Worm (Caenorhabditis elegans): ENCODE results near the gene srx-104.

The srx-104 gene

ce11 chrII:3699591-3699990, at the start of gene srx-104:
srx-104 (minus strand) TSS chrII:3699691.
- TF ChIP-seq nhr-11 (tag; optimal IDR thresholded peaks at IDR 0.05) (no peak), pax-3 (tag; optimal IDR thresholded peaks at IDR 0.05) (no peak), hlh-17 (GFP tag; optimal IDR thresholded peaks at IDR 0.05; ENCODE audit: borderline replicate concordance) (no peak), nhr-237 (tag; optimal IDR thresholded peaks at IDR 0.05) (no peak), unc-130 (tag; optimal IDR thresholded peaks at IDR 0.05) (no peak), elt-2 (tag; optimal IDR thresholded peaks at IDR 0.05) (no peak), ceh-8 (GFP tag; optimal IDR thresholded peaks at IDR 0.05) (no peak), egl-27 (tag; optimal IDR thresholded peaks at IDR 0.05) (no peak), unc-86 (tag; optimal IDR thresholded peaks at IDR 0.05) (no peak)

ce11 chrII:3748719-3749118, 49.2 kb upstream of the srx-104 start, which contains the start of gene fbxb-90:
fbxb-90 (minus strand) TSS chrII:3748819.
- TF ChIP-seq F16B12.6 (tag; optimal IDR thresholded peaks at IDR 0.05): no peak
- no peak for TF ChIP-seq ztf-11 (tag; optimal IDR thresholded peaks at IDR 0.05)
- TF ChIP-seq snpc-4 (tag; optimal IDR thresholded peaks at IDR 0.05): no peak
- TF ChIP-seq fos-1 (tag; optimal IDR thresholded peaks at IDR 0.05): no peak
- TF ChIP-seq elt-3 (tag; optimal IDR thresholded peaks at IDR 0.05): no peak
- no peak for TF ChIP-seq lin-39 (tag; optimal IDR thresholded peaks at IDR 0.05)
- no peak for TF ChIP-seq unc-62 (GFP tag; optimal IDR thresholded peaks at IDR 0.05)
- TF ChIP-seq C16A3.4 (tag; optimal IDR thresholded peaks at IDR 0.05): no peak
- TF ChIP-seq hlh-4 (tag; optimal IDR thresholded peaks at IDR 0.05): no peak
- no peak for TF ChIP-seq nhr-20 (tag; optimal IDR thresholded peaks at IDR 0.05)
- TF ChIP-seq ceh-88 (GFP tag; IDR thresholded peaks at IDR 0.05): no peak
- no peak for TF ChIP-seq xbp-1 (tag; optimal IDR thresholded peaks at IDR 0.05)
- no peak for TF ChIP-seq nhr-71 (tag; optimal IDR thresholded peaks at IDR 0.05)
- no peak for TF ChIP-seq fkh-4 (tag; optimal IDR thresholded peaks at IDR 0.05; ENCODE audit: borderline replicate concordance)

ce11 chrII:3747405-3747804, 47.9 kb upstream of the srx-104 start, which contains the start of gene fbxb-92:
fbxb-92 (minus strand) TSS chrII:3747505.
- TF ChIP-seq skn-1 (tag; optimal IDR thresholded peaks at IDR 0.05) (no peak), blmp-1 (tag; optimal IDR thresholded peaks at IDR 0.05) (no peak), nhr-12 (tag; optimal IDR thresholded peaks at IDR 0.05) (no peak), dsc-1 (tag; optimal IDR thresholded peaks at IDR 0.05) (no peak), mef-2 (tag; optimal IDR thresholded peaks at IDR 0.05) (no peak), isw-1 (GFP tag; IDR thresholded peaks at IDR 0.05) (no peak), elt-2 (tag; optimal IDR thresholded peaks at IDR 0.05) (no peak), lir-3 (tag; optimal IDR thresholded peaks at IDR 0.05; ENCODE audit: poor library complexity) (no peak), unc-98 (GFP tag; IDR thresholded peaks at IDR 0.05) (no peak), ama-1 (optimal IDR thresholded peaks at IDR 0.05) (no peak), snpc-4 (tag; optimal IDR thresholded peaks at IDR 0.05) (no peak), ets-5 (GFP tag; IDR thresholded peaks at IDR 0.05) (no peak), unc-86 (tag; optimal IDR thresholded peaks at IDR 0.05) (no peak), dpl-1 (GFP tag; optimal IDR thresholded peaks at IDR 0.05) (no peak), fos-1 (tag; optimal IDR thresholded peaks at IDR 0.05) (no peak), nhr-90 (tag; optimal IDR thresholded peaks at IDR 0.05; ENCODE audit: poor library complexity) (no peak), zip-4 (GFP tag; optimal IDR thresholded peaks at IDR 0.05) (no peak), unc-62 (GFP tag; optimal IDR thresholded peaks at IDR 0.05) (no peak), aha-1 (tag; optimal IDR thresholded peaks at IDR 0.05) (no peak), ces-1 (GFP tag; optimal IDR thresholded peaks at IDR 0.05) (no peak)

- peak; percentile 75 for TF ChIP-seq lin-14 (GFP tag; optimal IDR thresholded peaks at IDR 0.05)
- peak in 1 of 2 experiments; percentile 39 for TF ChIP-seq lin-35 (GFP tag; optimal IDR thresholded peaks at IDR 0.05)
- TF ChIP-seq ztf-11 (tag; optimal IDR thresholded peaks at IDR 0.05): no peak
- no peak for TF ChIP-seq Y116A8C.19 (tag; optimal IDR thresholded peaks at IDR 0.05; ENCODE audit: borderline replicate concordance)
- no peak for TF ChIP-seq efl-1 (optimal IDR thresholded peaks at IDR 0.05)
- peak in 1 of 2 experiments; percentile 4 for TF ChIP-seq efl-1 (GFP tag; optimal IDR thresholded peaks at IDR 0.05 in 1 of 2)
- TF ChIP-seq nhr-20 (tag; optimal IDR thresholded peaks at IDR 0.05): peak; percentile 85
- peak in 1 of 2 experiments; percentile 22 for TF ChIP-seq mdl-1 (tag; optimal IDR thresholded peaks at IDR 0.05)
- TF ChIP-seq elt-2 (tag; optimal IDR thresholded peaks at IDR 0.05): peak; percentile 20
Measured at ce11 chrII:3743684-3744200, 44.3 kb upstream of the srx-104 start, which contains the start of gene nta-1. nta-1 (minus strand) TSS chrII:3743814.
